Fruit fly (Drosophila melanogaster) whole organism, adult: ENCODE results near the gene CG12105.

ENCODE experiments used
- CG7045 ChIP-seq: fragments of 200-800 bp; sonication (Bioruptor generic); optimal IDR thresholded peaks from 2 replicates; lab custom pipeline; 2017; ENCODE audit warnings: missing biosample characterization, mild to moderate bottlenecking, missing genetic modification characterization
- ovo ChIP-seq: fragments of 200-800 bp; sonication (Bioruptor generic); optimal IDR thresholded peaks from 2 replicates; lab custom pipeline; 2016; ENCODE audit warnings: missing biosample characterization, missing genetic modification characterization
- pad ChIP-seq: fragments of 200-800 bp; sonication (Bioruptor generic); optimal IDR thresholded peaks from 3 replicates; lab custom pipeline; 2017; ENCODE audit warnings: missing biosample characterization, missing genetic modification characterization, mild to moderate bottlenecking, moderate library complexity, missing genetic modification reagents

DNA sequence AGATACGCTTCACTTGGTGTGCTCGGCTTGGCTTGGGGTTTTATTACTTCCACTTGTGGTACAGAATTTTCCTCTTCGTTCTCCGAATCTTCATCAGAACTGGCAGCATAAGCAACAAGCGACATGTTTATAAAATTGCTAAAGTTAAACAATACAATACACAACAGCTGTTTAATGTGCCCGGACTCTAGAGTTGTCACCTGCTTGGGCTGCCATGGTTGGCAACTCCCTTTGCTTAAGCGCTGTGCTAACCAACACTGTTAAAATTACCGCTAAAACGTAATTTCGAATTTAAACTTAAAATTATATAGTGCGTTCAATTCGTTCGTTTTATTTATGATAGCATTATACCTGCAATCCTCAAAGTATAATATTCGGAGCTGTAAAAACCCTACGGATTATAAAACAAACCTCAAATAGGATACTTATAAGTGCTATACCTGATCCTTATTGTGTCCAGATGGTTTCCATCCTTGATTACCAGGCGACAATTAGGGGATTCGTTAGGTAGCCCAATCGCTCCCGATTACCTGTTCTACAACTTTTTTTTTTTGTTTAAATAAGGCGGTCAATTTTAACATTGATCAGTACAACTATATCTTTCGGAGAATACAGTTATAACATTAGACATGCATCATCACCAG, 31.8 kb upstream of the CG12105 start, which contains the start of the genes CG17249 and Bro:
- TF ChIP-seq CG7045 (GFP tag; lab: Kevin White, UChicago) (no peak), ovo (GFP tag; lab: Kevin White, UChicago) (peak; percentile 34), pad (GFP tag; lab: Kevin White, UChicago) (peak; percentile 38)
